Worm (Caenorhabditis elegans) whole organism, mixed stage, embryonic: ENCODE results near the gene clec-119.

Source experiments
- bed-3 ChIP-seq: fragments of 200-800 bp; sonication (Bioruptor generic); optimal IDR thresholded peaks from 3 replicates; lab custom pipeline; 2018; ENCODE audit warnings: mild to moderate bottlenecking, missing genetic modification characterization, moderate library complexity, missing compliant biosample characterization
- drap-1 ChIP-seq: fragments of 200-800 bp; sonication (Bioruptor generic); optimal IDR thresholded peaks from 3 replicates; lab custom pipeline; 2018; ENCODE audit warnings: mild to moderate bottlenecking, missing genetic modification characterization, missing compliant biosample characterization
- elt-3 ChIP-seq: fragments of 150-350 bp; optimal IDR thresholded peaks from 2 replicates; lab custom pipeline; 2014; ENCODE audit warnings: missing biosample characterization, missing genetic modification characterization
- lin-13 ChIP-seq: fragments of 150-350 bp; optimal IDR thresholded peaks from 2 replicates; lab custom pipeline; 2014; ENCODE audit warnings: missing biosample characterization, missing genetic modification characterization
- lin-32 ChIP-seq: fragments of 200-800 bp; sonication (Bioruptor generic); optimal IDR thresholded peaks from 2 replicates; lab custom pipeline; 2018; ENCODE audit warnings: mild to moderate bottlenecking, missing genetic modification characterization, missing compliant biosample characterization
- lsy-2 ChIP-seq: fragments of 150-350 bp; optimal IDR thresholded peaks from 2 replicates; lab custom pipeline; 2014; ENCODE audit warnings: missing biosample characterization, missing genetic modification characterization
- unc-39 ChIP-seq: fragments of 150-350 bp; optimal IDR thresholded peaks from 2 replicates; lab custom pipeline; 2014; ENCODE audit warnings: missing biosample characterization, missing genetic modification characterization
- unc-62 ChIP-seq: fragments of 150-350 bp; optimal IDR thresholded peaks from 2 replicates; lab custom pipeline; 2014; ENCODE audit warnings: missing biosample characterization, missing genetic modification reagents, missing genetic modification characterization

DNA sequence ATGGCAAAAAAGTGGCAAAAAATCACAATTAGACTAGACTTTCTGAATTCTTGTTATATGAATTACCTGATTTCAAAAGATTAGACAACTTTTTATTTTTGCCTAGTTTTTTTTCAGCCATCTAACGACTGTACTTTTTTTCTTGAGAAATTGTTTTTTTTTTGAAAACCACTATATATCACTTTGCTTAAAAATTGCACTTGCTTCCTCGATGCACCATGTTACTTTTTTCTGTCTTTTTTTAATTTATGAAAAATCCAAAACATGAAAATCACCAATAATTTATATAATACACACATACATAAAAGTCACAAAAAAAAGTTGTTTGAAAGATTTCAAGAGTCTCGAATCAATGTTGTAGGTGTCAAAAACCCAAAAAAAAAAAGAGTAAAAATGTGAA lies 22.8 kb upstream of the clec-119 start:
- TF ChIP-seq lsy-2 (tag; lab: Kevin White, UChicago) (no peak), lin-13 (tag; lab: Kevin White, UChicago) (no peak), elt-3 (tag; lab: Kevin White, UChicago) (no peak), drap-1 (no peak), lin-32 (GFP tag; lab: Kevin White, UChicago) (no peak), unc-62 (GFP tag; lab: Kevin White, UChicago) (no peak), bed-3 (GFP tag; lab: Kevin White, UChicago) (no peak), unc-39 (tag; lab: Kevin White, UChicago) (no peak)
